Fruit fly (Drosophila melanogaster) whole organism, embryonic: Measurements from ENCODE around the gene CG13313.

Experiments
- Adf1 ChIP-seq: fragments of 200-800 bp; sonication (Bioruptor generic); IDR thresholded peaks from 2 replicates; pipeline ENCODE4 v1.3.6; 2022; ENCODE audit warnings: missing biosample characterization, missing genetic modification characterization
- Aef1 ChIP-seq: fragments of 200-800 bp; sonication (Bioruptor generic); IDR thresholded peaks from 3 replicates; pipeline ENCODE4 v1.3.6; 2022; ENCODE audit warnings: missing biosample characterization, missing genetic modification characterization
- Bteb2 ChIP-seq: fragments of 200-800 bp; sonication (Bioruptor generic); optimal IDR thresholded peaks from 2 replicates; lab custom pipeline; 2016; ENCODE audit warnings: missing biosample characterization, missing genetic modification characterization
- CG10267 ChIP-seq: fragments of 200-800 bp; sonication (Bioruptor generic); optimal IDR thresholded peaks from 2 replicates; lab custom pipeline; 2018; ENCODE audit warnings: missing biosample characterization, mild to moderate bottlenecking, missing genetic modification characterization, moderate library complexity
- CG10654 ChIP-seq: fragments of 200-800 bp; sonication (Bioruptor generic); optimal IDR thresholded peaks from 2 replicates; lab custom pipeline; 2016; ENCODE audit warnings: missing biosample characterization, missing genetic modification characterization
- CG11398 ChIP-seq: fragments of 200-800 bp; sonication (Bioruptor generic); optimal IDR thresholded peaks from 2 replicates; lab custom pipeline; 2016; ENCODE audit warnings: missing biosample characterization, missing genetic modification characterization
- CG12104 ChIP-seq: fragments of 200-800 bp; sonication (Bioruptor generic); optimal IDR thresholded peaks from 3 replicates; lab custom pipeline; 2016; ENCODE audit warnings: missing biosample characterization, missing genetic modification characterization
- CG13287 ChIP-seq: fragments of 200-800 bp; sonication (Bioruptor generic); IDR thresholded peaks from 2 replicates; pipeline ENCODE4 v1.3.6; 2022; ENCODE audit warnings: missing biosample characterization, missing genetic modification characterization; ENCODE audit not compliant: partially characterized antibody
- CG14667 ChIP-seq: fragments of 200-800 bp; sonication (Bioruptor generic); IDR thresholded peaks from 2 replicates; pipeline ENCODE4 v1.3.6; 2022; ENCODE audit warnings: missing biosample characterization, missing genetic modification characterization
- CG14965 ChIP-seq: fragments of 200-800 bp; sonication (Bioruptor generic); optimal IDR thresholded peaks from 2 replicates; lab custom pipeline; 2016; ENCODE audit warnings: missing biosample characterization, missing genetic modification characterization, borderline replicate concordance
- CG15696 ChIP-seq: fragments of 200-800 bp; sonication (Bioruptor generic); optimal IDR thresholded peaks from 2 replicates; lab custom pipeline; 2019; ENCODE audit warnings: missing biosample characterization, mild to moderate bottlenecking, missing genetic modification characterization, moderate library complexity
- CG17385 ChIP-seq: fragments of 200-800 bp; sonication (Bioruptor generic); optimal IDR thresholded peaks from 3 replicates; lab custom pipeline; 2018; ENCODE audit warnings: missing biosample characterization, mild to moderate bottlenecking, missing genetic modification characterization
- CG17829 ChIP-seq: fragments of 200-800 bp; optimal IDR thresholded peaks from 2 replicates; lab custom pipeline; 2019; ENCODE audit warnings: missing biosample characterization, mild to moderate bottlenecking, missing genetic modification characterization, moderate library complexity
- CG17912 ChIP-seq: fragments of 200-800 bp; sonication (Bioruptor generic); optimal IDR thresholded peaks from 2 replicates; lab custom pipeline; 2018; ENCODE audit warnings: missing biosample characterization, mild to moderate bottlenecking, missing genetic modification characterization
- CG18262 ChIP-seq: fragments of 200-800 bp; optimal IDR thresholded peaks from 3 replicates; lab custom pipeline; 2019; ENCODE audit warnings: missing biosample characterization, mild to moderate bottlenecking, missing genetic modification characterization, moderate library complexity
- CG2116 ChIP-seq: fragments of 200-800 bp; sonication (Bioruptor generic); optimal IDR thresholded peaks from 3 replicates; lab custom pipeline; 2018; ENCODE audit warnings: missing biosample characterization, mild to moderate bottlenecking, missing genetic modification characterization
- CG30431 ChIP-seq: fragments of 200-800 bp; sonication (Bioruptor generic); optimal IDR thresholded peaks from 2 replicates; lab custom pipeline; 2017; ENCODE audit warnings: missing biosample characterization, missing genetic modification characterization
- CG6654 ChIP-seq: fragments of 200-800 bp; sonication (Bioruptor generic); optimal IDR thresholded peaks from 2 replicates; lab custom pipeline; 2017; ENCODE audit warnings: missing biosample characterization, mild to moderate bottlenecking, missing genetic modification characterization
- CG6791 ChIP-seq: fragments of 200-800 bp; sonication (Bioruptor generic); IDR thresholded peaks from 3 replicates; pipeline ENCODE4 v1.3.6; 2022; ENCODE audit warnings: missing biosample characterization, missing genetic modification characterization; ENCODE audit not compliant: partially characterized antibody
- CG7786 ChIP-seq: fragments of 200-800 bp; sonication (Bioruptor generic); optimal IDR thresholded peaks from 2 replicates; lab custom pipeline; 2016; ENCODE audit warnings: missing biosample characterization, missing genetic modification characterization
- CG8089 ChIP-seq: fragments of 200-800 bp; sonication (Bioruptor generic); optimal IDR thresholded peaks from 3 replicates; lab custom pipeline; 2016; ENCODE audit warnings: missing biosample characterization, missing genetic modification characterization
- CG8281 ChIP-seq: fragments of 200-800 bp; sonication (Bioruptor generic); optimal IDR thresholded peaks from 2 replicates; lab custom pipeline; 2018; ENCODE audit warnings: missing biosample characterization, mild to moderate bottlenecking, missing genetic modification characterization, moderate library complexity
- CrebB ChIP-seq: fragments of 200-800 bp; sonication (Bioruptor generic); optimal IDR thresholded peaks from 3 replicates; lab custom pipeline; 2018; ENCODE audit warnings: missing biosample characterization, mild to moderate bottlenecking, missing genetic modification characterization
- D ChIP-seq, 2 experiments: fragments of 200-800 bp in 1 of 2; fragments of >200 bp in 1 of 2; sonication (Bioruptor generic) in 1 of 2; optimal IDR thresholded peaks; 2 replicates in 1 of 2; 3 replicates in 1 of 2; lab custom pipeline; 2017; ENCODE audit warnings: mild to moderate bottlenecking in 1 of 2, missing biosample characterization in 1 of 2, missing genetic modification characterization in 1 of 2, missing genetic modification reagents in 1 of 2
- Dref ChIP-seq: fragments of 200-800 bp; sonication (Bioruptor generic); IDR thresholded peaks from 2 replicates; pipeline ENCODE4 v1.3.6; 2022; ENCODE audit warnings: missing biosample characterization, missing genetic modification characterization
- HmgD ChIP-seq: fragments of 200-800 bp; sonication (Bioruptor generic); optimal IDR thresholded peaks from 3 replicates; lab custom pipeline; 2016; ENCODE audit warnings: missing biosample characterization, missing genetic modification characterization
- Hr3 ChIP-seq: fragments of 200-800 bp; sonication (Bioruptor generic); optimal IDR thresholded peaks from 3 replicates; lab custom pipeline; 2016; ENCODE audit warnings: missing biosample characterization, missing genetic modification characterization
- NK7.1 ChIP-seq: fragments of 200-800 bp; sonication (Bioruptor generic); optimal IDR thresholded peaks from 3 replicates; lab custom pipeline; 2016; ENCODE audit warnings: missing biosample characterization, missing genetic modification characterization
- Oaz ChIP-seq: fragments of 200-800 bp; sonication (Bioruptor generic); IDR thresholded peaks from 2 replicates; pipeline ENCODE4 v1.3.6; 2022; ENCODE audit warnings: missing biosample characterization, missing genetic modification characterization
- YL-1 ChIP-seq: fragments of 200-800 bp; sonication (Bioruptor generic); optimal IDR thresholded peaks from 3 replicates; lab custom pipeline; 2017; ENCODE audit warnings: missing biosample characterization, mild to moderate bottlenecking, missing genetic modification characterization
- cad ChIP-seq: fragments of >200 bp; optimal IDR thresholded peaks from 2 replicates; lab custom pipeline; 2017; ENCODE audit warnings: missing biosample characterization, missing genetic modification characterization
- fd96Cb ChIP-seq: fragments of 200-800 bp; sonication (Bioruptor generic); optimal IDR thresholded peaks from 2 replicates; lab custom pipeline; 2018; ENCODE audit warnings: missing biosample characterization, mild to moderate bottlenecking, missing genetic modification characterization, moderate library complexity
- fru ChIP-seq: fragments of >200 bp; optimal IDR thresholded peaks from 2 replicates; lab custom pipeline; 2017
- gcm2 ChIP-seq: fragments of 200-800 bp; sonication (Bioruptor generic); optimal IDR thresholded peaks from 2 replicates; lab custom pipeline; 2016; ENCODE audit warnings: missing biosample characterization, missing genetic modification characterization
- ind ChIP-seq: fragments of 200-800 bp; sonication (Bioruptor generic); optimal IDR thresholded peaks from 3 replicates; lab custom pipeline; 2016; ENCODE audit warnings: missing biosample characterization, missing genetic modification characterization
- kay ChIP-seq: fragments of 200-800 bp; sonication (Bioruptor generic); optimal IDR thresholded peaks from 2 replicates; lab custom pipeline; 2016; ENCODE audit warnings: missing biosample characterization, missing genetic modification characterization
- maf-S ChIP-seq: fragments of 200-800 bp; sonication (Bioruptor generic); optimal IDR thresholded peaks from 2 replicates; lab custom pipeline; 2016; ENCODE audit warnings: missing biosample characterization, missing genetic modification characterization
- nmo ChIP-seq: fragments of 200-800 bp; sonication (Bioruptor generic); optimal IDR thresholded peaks from 2 replicates; lab custom pipeline; 2018; ENCODE audit warnings: missing biosample characterization, mild to moderate bottlenecking, missing genetic modification characterization, moderate library complexity
- onecut ChIP-seq: fragments of 200-800 bp; sonication (Bioruptor generic); IDR thresholded peaks from 2 replicates; pipeline ENCODE4 v1.3.6; 2022; ENCODE audit warnings: missing biosample characterization, missing genetic modification characterization
- otp ChIP-seq: fragments of 200-800 bp; sonication (Bioruptor generic); IDR thresholded peaks from 3 replicates; pipeline ENCODE4, ENCODE4 v1.3.6; 2022; ENCODE audit warnings: missing biosample characterization, missing genetic modification characterization
- pum ChIP-seq: fragments of 200-800 bp; sonication (Bioruptor generic); optimal IDR thresholded peaks from 2 replicates; lab custom pipeline; 2016; ENCODE audit warnings: missing biosample characterization, missing genetic modification characterization
- slou ChIP-seq: fragments of 200-800 bp; sonication (Bioruptor generic); optimal IDR thresholded peaks from 3 replicates; lab custom pipeline; 2016; ENCODE audit warnings: missing biosample characterization, missing genetic modification characterization
- sug ChIP-seq: fragments of 200-800 bp; optimal IDR thresholded peaks from 2 replicates; lab custom pipeline; 2019; ENCODE audit warnings: missing biosample characterization, mild to moderate bottlenecking, missing genetic modification characterization, moderate library complexity
- tgo ChIP-seq: fragments of 200-800 bp; sonication (Bioruptor generic); IDR thresholded peaks from 3 replicates; pipeline ENCODE4 v1.3.6; 2022; ENCODE audit warnings: missing biosample characterization, missing genetic modification characterization
- tna ChIP-seq: fragments of 200-800 bp; sonication (Bioruptor generic); IDR thresholded peaks from 2 replicates; pipeline ENCODE4 v1.3.6; 2022; ENCODE audit warnings: missing biosample characterization, missing genetic modification characterization; ENCODE audit not compliant: partially characterized antibody
- unc-4 ChIP-seq: fragments of 200-800 bp; sonication (Bioruptor generic); IDR thresholded peaks from 2 replicates; pipeline ENCODE4 v1.3.6; 2022; ENCODE audit warnings: missing biosample characterization, missing genetic modification characterization; ENCODE audit not compliant: partially characterized antibody
- vnd ChIP-seq: fragments of 200-800 bp; sonication (Bioruptor generic); IDR thresholded peaks from 3 replicates; pipeline ENCODE4 v1.3.6; 2022; ENCODE audit warnings: missing biosample characterization, missing genetic modification characterization; ENCODE audit not compliant: partially characterized antibody
- zf30C ChIP-seq: fragments of 200-800 bp; sonication (Bioruptor generic); optimal IDR thresholded peaks from 3 replicates; lab custom pipeline; 2018; ENCODE audit warnings: missing biosample characterization, mild to moderate bottlenecking, missing genetic modification characterization

Gene CG13313

dm6 chr3L:8974478-8975477, 16.1 kb downstream of the CG13313 start, which contains the start of the genes pix and Srp68 (continued):
- peak; percentile 87 for TF ChIP-seq nmo (GFP tag; lab: Kevin White, UChicago)
- TF ChIP-seq unc-4 (GFP tag; lab: Robert Waterston, UW): peak; percentile 78
- no peak for TF ChIP-seq fru (lab: Kevin White, UChicago)
- no peak for TF ChIP-seq CG14965 (GFP tag; lab: Kevin White, UChicago)
- peak; percentile 66 for TF ChIP-seq CG15696 (tag; lab: Kevin White, UChicago)
- TF ChIP-seq CG8281: no peak
- peak; percentile 87 for TF ChIP-seq vnd
- TF ChIP-seq kay: peak; percentile 30
- peak; percentile 61 for TF ChIP-seq Dref
- peak; percentile 56 for TF ChIP-seq maf-S
- TF ChIP-seq CG30431 (GFP tag; lab: Kevin White, UChicago): peak; percentile 17
- TF ChIP-seq CG17385: peak; percentile 48
- TF ChIP-seq cad: no peak
- TF ChIP-seq tna (GFP tag; lab: Robert Waterston, UW): peak; percentile 16; the same call in 1 of the 2 replicates
- TF ChIP-seq CG7786: peak; percentile 43
- peak; percentile 40 for TF ChIP-seq Bteb2 (GFP tag; lab: Kevin White, UChicago)
- TF ChIP-seq NK7.1: no peak
- TF ChIP-seq CG17829 (tag; lab: Kevin White, UChicago): peak; percentile 76
- no peak for TF ChIP-seq gcm2 (GFP tag; lab: Kevin White, UChicago)
- TF ChIP-seq ind (GFP tag; lab: Kevin White, UChicago): peak; percentile 67
- TF ChIP-seq CrebB: no peak
- peak; percentile 58 for TF ChIP-seq CG12104 (GFP tag; lab: Kevin White, UChicago)
- peak; percentile 81 for TF ChIP-seq YL-1 (GFP tag; lab: Kevin White, UChicago)
- peak; percentile 47 for TF ChIP-seq fd96Cb (tag; lab: Kevin White, UChicago)
- peak; percentile 74 for TF ChIP-seq Hr3 (GFP tag; lab: Kevin White, UChicago)
- TF ChIP-seq CG18262 (tag; lab: Kevin White, UChicago): peak; percentile 79
- TF ChIP-seq D (optimal IDR thresholded peaks at IDR 0.05; lab: Kevin White, UChicago): no peak
- peak; percentile 24 for TF ChIP-seq D (GFP tag; optimal IDR thresholded peaks at IDR 0.05; lab: Kevin White, UChicago)
- no peak for TF ChIP-seq CG11398 (GFP tag; lab: Kevin White, UChicago)
- no peak for TF ChIP-seq otp
- TF ChIP-seq CG6791: 0 out of 3 replicates have a peak, but pooled peaks have one; percentile 33
- peak; percentile 9 for TF ChIP-seq pum (GFP tag; lab: Kevin White, UChicago)
- peak; percentile 99 for TF ChIP-seq CG10267 (tag; lab: Kevin White, UChicago)
- no peak for TF ChIP-seq HmgD (GFP tag; lab: Kevin White, UChicago)
- no peak for TF ChIP-seq Oaz (GFP tag; lab: Robert Waterston, UW)
- no peak for TF ChIP-seq zf30C (GFP tag; lab: Kevin White, UChicago)
- peak; percentile 92 for TF ChIP-seq CG2116
- TF ChIP-seq CG10654 (GFP tag; lab: Kevin White, UChicago): peak; percentile 27
- TF ChIP-seq CG6654 (GFP tag; lab: Kevin White, UChicago): no peak
- TF ChIP-seq CG14667 (GFP tag; lab: Robert Waterston, UW): 0 out of 2 replicates have a peak, but pooled peaks have one; percentile 43
- peak; percentile 44; the same call in 1 of the 3 replicates for TF ChIP-seq tgo (GFP tag; lab: Robert Waterston, UW)
- TF ChIP-seq CG17912: peak; percentile 26
- no peak for TF ChIP-seq Adf1 (GFP tag; lab: Robert Waterston, UW)
- TF ChIP-seq onecut: 0 out of 2 replicates have a peak, but pooled peaks have one; percentile 17
- peak; percentile 57 for TF ChIP-seq slou (GFP tag; lab: Kevin White, UChicago)
- TF ChIP-seq Aef1 (GFP tag; lab: Robert Waterston, UW): no peak; the same call in 2 of the 3 replicates
- peak; percentile 79 for TF ChIP-seq sug
- TF ChIP-seq CG8089: peak; percentile 19
- peak; percentile 85 for TF ChIP-seq CG13287 (GFP tag; lab: Robert Waterston, UW)
